Worm (Caenorhabditis elegans) whole organism, young adult: Measurements from ENCODE around the gene selt-1.1.
A peak's percentile ranks its signal among the peaks of the same experiment; 100 is the strongest.

Experiments
- C06A6.2 ChIP-seq: fragments of 200-800 bp; sonication (Bioruptor generic); conservative IDR thresholded peaks from 2 replicates; pipeline ENCODE4 v1.3.6; 2022; ENCODE audit warnings: missing genetic modification characterization, missing compliant biosample characterization
- athp-1 ChIP-seq: sonication (generic microtip); optimal IDR thresholded peaks from 2 replicates; lab custom pipeline; 2017; ENCODE audit warnings: mild to moderate bottlenecking, missing genetic modification characterization, missing compliant biosample characterization
- nhr-80 ChIP-seq: sonication (generic microtip); optimal IDR thresholded peaks from 2 replicates; lab custom pipeline; 2016; ENCODE audit warnings: missing genetic modification characterization, missing compliant biosample characterization
- sptf-2 ChIP-seq: fragments of 200-800 bp; sonication (Bioruptor generic); optimal IDR thresholded peaks from 2 replicates; lab custom pipeline; 2018; ENCODE audit warnings: mild to moderate bottlenecking, missing genetic modification characterization, missing compliant biosample characterization
- zfh-2 ChIP-seq: fragments of 200-800 bp; sonication (Bioruptor generic); conservative IDR thresholded peaks from 2 replicates; pipeline ENCODE4 v1.3.6; 2022; ENCODE audit warnings: missing genetic modification reagents, missing genetic modification characterization, missing compliant biosample characterization

selt-1.1 gene

DNA sequence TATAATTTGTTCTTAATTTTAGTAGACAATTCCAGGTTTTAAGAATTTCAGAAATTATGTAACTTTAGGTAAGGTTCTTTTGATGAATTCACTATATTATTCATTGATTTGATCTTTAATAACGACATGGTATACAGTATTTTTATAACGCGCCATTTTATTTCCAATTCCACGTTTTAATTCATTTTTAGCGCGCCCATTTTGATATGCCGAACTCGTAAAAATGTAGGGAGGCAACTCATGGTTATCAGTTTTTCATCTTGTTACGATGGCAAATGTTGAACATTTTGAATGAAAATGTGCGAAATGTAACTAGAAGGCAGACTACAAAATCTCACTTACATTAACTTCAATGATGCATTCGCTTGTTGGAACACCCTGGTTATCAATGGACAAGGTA, 47.4 kb downstream of the selt-1.1 start:
- TF ChIP-seq nhr-80 (tag; lab: Kevin White, UChicago) (peak; percentile 24), zfh-2 (no peak), C06A6.2 (GFP tag; lab: Robert Waterston, UW) (no peak), sptf-2 (GFP tag; lab: Kevin White, UChicago) (no peak), athp-1 (tag; lab: Kevin White, UChicago) (no peak)
